Worm (Caenorhabditis elegans): ENCODE data around the gene F17E9.3.
A peak's percentile ranks its signal among the peaks of the same experiment; 100 is the strongest.

Gene F17E9.3

ce11 chrIV:8379278-8379677, 24.6 kb downstream of the F17E9.3 start, which contains the start of gene nap-1 (continued):
- TF ChIP-seq sdz-12 (GFP tag; optimal IDR thresholded peaks at IDR 0.05) (no peak), nhr-25 (tag; optimal IDR thresholded peaks at IDR 0.05; ENCODE audit: borderline replicate concordance, insufficient read depth) (peak; percentile 21)

ce11 chrIV:8379683-8380082, 25.0 kb downstream of the F17E9.3 start, which contains the start of gene praf-3:
Gene praf-3 (plus strand): TSS chrIV:8379983.
- TF ChIP-seq daf-19 (GFP tag; conservative IDR thresholded peaks at IDR 0.05) = no peak
- no peak for TF ChIP-seq ceh-44 (GFP tag; IDR thresholded peaks at IDR 0.05)
- TF ChIP-seq pha-4 (GFP tag; IDR thresholded peaks at IDR 0.05) = no peak
- no peak for TF ChIP-seq pha-4 (tag; optimal IDR thresholded peaks at IDR 0.05)
- TF ChIP-seq mdt-29 (GFP tag; IDR thresholded peaks at IDR 0.05) = no peak
- TF ChIP-seq T26A8.4 (GFP tag; IDR thresholded peaks at IDR 0.05) = no peak
- no peak for TF ChIP-seq mes-2 (tag; optimal IDR thresholded peaks at IDR 0.05; ENCODE audit: poor library complexity, severe bottlenecking)
- TF ChIP-seq lin-15B (tag; optimal IDR thresholded peaks at IDR 0.05) = no peak
- no peak for TF ChIP-seq ceh-82 (tag; optimal IDR thresholded peaks at IDR 0.05)

DNA sequence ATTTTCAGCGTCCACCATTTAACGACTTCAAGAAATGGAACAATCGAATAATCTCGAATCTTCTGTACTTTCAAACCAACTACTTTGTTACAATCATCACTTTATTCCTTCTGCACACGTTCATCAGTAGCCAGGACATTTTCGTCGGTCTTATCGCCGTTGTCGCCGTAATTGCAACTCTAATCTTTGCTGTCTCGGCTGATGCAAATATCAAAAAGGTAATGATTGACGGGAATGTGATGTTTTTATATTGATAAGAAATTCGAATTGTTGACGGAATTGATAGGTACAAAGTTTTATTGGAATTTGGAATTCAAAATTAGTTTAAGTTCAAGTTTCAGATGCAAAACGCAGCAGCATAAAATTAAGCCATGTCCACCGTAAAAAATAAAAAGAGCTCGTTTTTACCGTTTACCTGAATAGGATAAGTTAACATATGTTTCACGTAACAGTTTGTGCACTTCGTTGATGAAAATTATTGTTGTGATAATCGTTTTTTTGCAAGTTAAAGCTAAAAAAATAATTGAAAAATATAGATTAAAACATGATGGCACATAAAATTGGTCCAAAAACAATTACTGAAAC, 25.7 kb downstream of the F17E9.3 start:
- no peak for TF ChIP-seq nhr-6 (tag; optimal IDR thresholded peaks at IDR 0.05)
- TF ChIP-seq hif-1 (tag; optimal IDR thresholded peaks at IDR 0.05) = no peak
- TF ChIP-seq ZK337.2 (GFP tag; IDR thresholded peaks at IDR 0.05) = no peak
- TF ChIP-seq Y105C5A.15 (GFP tag; IDR thresholded peaks at IDR 0.05) = no peak
- no peak for TF ChIP-seq daf-12 (tag; optimal IDR thresholded peaks at IDR 0.05)
- TF ChIP-seq nhr-77 (tag; optimal IDR thresholded peaks at IDR 0.05) = peak; percentile 41
- TF ChIP-seq ceh-28 (tag; optimal IDR thresholded peaks at IDR 0.05) = no peak
- no peak for TF ChIP-seq snpc-1.2 (GFP tag; IDR thresholded peaks at IDR 0.05)
- no peak for TF ChIP-seq T26A8.4 (GFP tag; IDR thresholded peaks at IDR 0.05)
- no peak for TF ChIP-seq fkh-10 (GFP tag; optimal IDR thresholded peaks at IDR 0.05)
- peak; percentile 92 for TF ChIP-seq pqm-1 (tag; optimal IDR thresholded peaks at IDR 0.05)
- TF ChIP-seq F49E8.2 (tag; optimal IDR thresholded peaks at IDR 0.05; ENCODE audit: borderline replicate concordance) = no peak
- TF ChIP-seq lin-1 (GFP tag; IDR thresholded peaks at IDR 0.05) = no peak
- peak; percentile 73 for TF ChIP-seq nhr-28 (tag; optimal IDR thresholded peaks at IDR 0.05)
- no peak for TF ChIP-seq ceh-32 (tag; optimal IDR thresholded peaks at IDR 0.05; ENCODE audit: poor library complexity)
- no peak for TF ChIP-seq nhr-42 (GFP tag; IDR thresholded peaks at IDR 0.05)
- TF ChIP-seq tra-1 (GFP tag; IDR thresholded peaks at IDR 0.05) = peak; percentile 79; the same call in 1 of the 2 replicates
- no peak for TF ChIP-seq snpc-4 (tag; optimal IDR thresholded peaks at IDR 0.05)
- no peak for TF ChIP-seq unc-130 (GFP tag; optimal IDR thresholded peaks at IDR 0.05)
- peak; percentile 33 for TF ChIP-seq T20F7.1 (GFP tag; optimal IDR thresholded peaks at IDR 0.05)
- TF ChIP-seq spr-3 (GFP tag; optimal IDR thresholded peaks at IDR 0.05) = no peak
- TF ChIP-seq nhr-48 (tag; optimal IDR thresholded peaks at IDR 0.05) = peak; percentile 21
- TF ChIP-seq skn-1 (tag; optimal IDR thresholded peaks at IDR 0.05) = no peak
- peak; percentile 9 for TF ChIP-seq aha-1 (tag)
- no peak for TF ChIP-seq lsy-2 (tag; optimal IDR thresholded peaks at IDR 0.05)
- no peak for TF ChIP-seq ctbp-1 (GFP tag; IDR thresholded peaks at IDR 0.05)
- no peak for TF ChIP-seq daf-19 (GFP tag; conservative IDR thresholded peaks at IDR 0.05)
- TF ChIP-seq nhr-76 (tag; optimal IDR thresholded peaks at IDR 0.05) = no peak
- no peak for TF ChIP-seq lin-38 (GFP tag; IDR thresholded peaks at IDR 0.05)
- no peak for TF ChIP-seq zfp-2 (tag; optimal IDR thresholded peaks at IDR 0.05)
- TF ChIP-seq dve-1 (tag; optimal IDR thresholded peaks at IDR 0.05; ENCODE audit: insufficient read depth) = peak; percentile 77
- TF ChIP-seq lir-3 (tag; optimal IDR thresholded peaks at IDR 0.05) = no peak
- TF ChIP-seq aly-2 (tag; optimal IDR thresholded peaks at IDR 0.05) = no peak
- TF ChIP-seq mxl-3 (GFP tag; optimal IDR thresholded peaks at IDR 0.05) = peak; percentile 21
- no peak for TF ChIP-seq unc-39 (tag; optimal IDR thresholded peaks at IDR 0.05)
- peak; percentile 47 to 93 for TF ChIP-seq unc-62 (GFP tag; optimal IDR thresholded peaks at IDR 0.05 in 1 of 2)
- TF ChIP-seq unc-62 (tag; optimal IDR thresholded peaks at IDR 0.05) = no peak
- no peak for TF ChIP-seq arid-1 (GFP tag; conservative IDR thresholded peaks at IDR 0.05)
- peak; percentile 89 for TF ChIP-seq php-3 (GFP tag; IDR thresholded peaks at IDR 0.05)
